Worm (Caenorhabditis elegans): Measurements from ENCODE around the gene C18E9.2.

C18E9.2 gene

DNA sequence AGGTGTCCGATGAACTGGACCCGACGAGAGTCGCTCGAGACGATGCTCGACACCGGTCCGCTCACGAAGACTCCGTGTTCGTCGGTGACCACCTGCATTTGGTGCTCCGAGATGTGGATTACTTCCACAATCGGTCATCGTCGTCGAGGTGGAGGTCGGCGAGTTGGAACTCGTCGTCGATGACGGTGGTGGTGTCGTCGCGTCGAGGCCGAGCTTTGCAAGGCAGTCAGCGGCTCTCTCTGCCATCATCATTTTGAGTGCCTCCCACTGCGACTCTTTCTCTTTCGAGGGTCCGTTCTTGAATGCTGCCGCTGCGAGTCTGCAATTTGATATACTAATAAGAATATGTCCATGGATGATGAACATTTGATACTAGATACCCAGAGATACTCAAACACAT lies 42.9 kb downstream of the C18E9.2 start:
- no peak for TF ChIP-seq rpc-1 (optimal IDR thresholded peaks at IDR 0.05)
- TF ChIP-seq rpc-1 (tag; optimal IDR thresholded peaks at IDR 0.05) = no peak
- TF ChIP-seq ztf-28 (GFP tag; IDR thresholded peaks at IDR 0.05) = no peak
- TF ChIP-seq egrh-3 (GFP tag; IDR thresholded peaks at IDR 0.05) = peak; percentile 58; the same call in 1 of the 2 replicates
- no peak for TF ChIP-seq lin-54 (GFP tag; optimal IDR thresholded peaks at IDR 0.05)
- 0 out of 2 replicates have a peak, but pooled peaks have one; percentile 17 for TF ChIP-seq mcd-1 (GFP tag; IDR thresholded peaks at IDR 0.05)
- TF ChIP-seq F57C9.4 (tag; optimal IDR thresholded peaks at IDR 0.05) = no peak
- TF ChIP-seq lsl-1 (GFP tag; optimal IDR thresholded peaks at IDR 0.05) = no peak
- peak; percentile 84 for TF ChIP-seq zfh-2 (GFP tag; conservative IDR thresholded peaks at IDR 0.05)

ce11 chrII:9009976-9010702 lies 45.3 kb downstream of the C18E9.2 start:
- no peak for TF ChIP-seq nhr-179 (tag; optimal IDR thresholded peaks at IDR 0.05)
- no peak for TF ChIP-seq nfyb-1 (GFP tag; IDR thresholded peaks at IDR 0.05)
- TF ChIP-seq ceh-79 (tag; optimal IDR thresholded peaks at IDR 0.05) = no peak
- no peak for TF ChIP-seq Y67H2A.10 (GFP tag; conservative IDR thresholded peaks at IDR 0.05)
- no peak for TF ChIP-seq egl-18 (GFP tag; IDR thresholded peaks at IDR 0.05)

DNA sequence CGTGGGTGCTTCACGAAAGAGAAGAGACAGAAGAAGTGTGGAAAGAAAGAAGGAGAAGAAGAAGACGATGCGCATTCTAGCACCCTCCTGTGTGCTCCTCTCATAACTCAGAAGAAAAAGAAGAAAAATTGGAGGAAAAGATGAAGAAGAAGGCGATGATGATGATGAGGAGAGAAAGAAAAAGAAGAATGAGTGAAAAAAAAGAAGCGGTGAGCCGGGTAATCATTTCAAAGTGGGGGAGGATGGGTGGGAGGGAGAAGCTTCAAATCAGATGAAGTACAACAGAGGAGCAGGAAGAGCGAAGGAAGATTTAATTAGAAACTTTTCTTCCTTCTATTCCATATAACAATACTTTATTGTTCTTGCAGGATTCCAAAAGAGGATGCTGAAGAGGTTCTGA lies 45.9 kb downstream of the C18E9.2 start:
- TF ChIP-seq T26A5.8 (tag; optimal IDR thresholded peaks at IDR 0.05) = no peak
- TF ChIP-seq hlh-26 (GFP tag; conservative IDR thresholded peaks at IDR 0.05) = no peak
- 0 out of 2 replicates have a peak, but pooled peaks have one; percentile 22 for TF ChIP-seq zfh-2 (GFP tag; conservative IDR thresholded peaks at IDR 0.05)
- no peak for TF ChIP-seq gei-17 (GFP tag; optimal IDR thresholded peaks at IDR 0.05)
- no peak for TF ChIP-seq tlf-1 (GFP tag; optimal IDR thresholded peaks at IDR 0.05)
- no peak for TF ChIP-seq bed-1 (GFP tag; IDR thresholded peaks at IDR 0.05)
- no peak for TF ChIP-seq lin-26 (GFP tag; IDR thresholded peaks at IDR 0.05)
- TF ChIP-seq mes-4 (tag; optimal IDR thresholded peaks at IDR 0.05) = no peak

- TF ChIP-seq nfya-2 (GFP tag; IDR thresholded peaks at IDR 0.05) = no peak
- TF ChIP-seq lsy-27 (tag; optimal IDR thresholded peaks at IDR 0.05; ENCODE audit: borderline replicate concordance, insufficient read depth) = no peak
- TF ChIP-seq snpc-4 (GFP tag; optimal IDR thresholded peaks at IDR 0.05) = no peak
- TF ChIP-seq snpc-4 (tag; optimal IDR thresholded peaks at IDR 0.05) = no peak
- TF ChIP-seq sptf-2 (GFP tag; optimal IDR thresholded peaks at IDR 0.05) = no peak
- TF ChIP-seq cebp-2 (GFP tag; IDR thresholded peaks at IDR 0.05) = no peak
- TF ChIP-seq ets-4 (GFP tag; optimal IDR thresholded peaks at IDR 0.05) = no peak
- no peak for TF ChIP-seq unc-130 (GFP tag; optimal IDR thresholded peaks at IDR 0.05)
- TF ChIP-seq ekl-4 (GFP tag; IDR thresholded peaks at IDR 0.05) = no peak
- TF ChIP-seq ceh-58 (GFP tag; IDR thresholded peaks at IDR 0.05) = no peak
- peak; percentile 55 for TF ChIP-seq K12H6.12 (tag; optimal IDR thresholded peaks at IDR 0.05)
- no peak for TF ChIP-seq sea-2 (GFP tag; IDR thresholded peaks at IDR 0.05)
- no peak for TF ChIP-seq Y79H2A.3 (GFP tag; conservative IDR thresholded peaks at IDR 0.05)
- no peak for TF ChIP-seq pha-4 (tag; optimal IDR thresholded peaks at IDR 0.05)
- TF ChIP-seq rec-8 (tag; optimal IDR thresholded peaks at IDR 0.05) = no peak
- TF ChIP-seq F49E8.2 (tag; optimal IDR thresholded peaks at IDR 0.05; ENCODE audit: insufficient read depth) = no peak
- TF ChIP-seq ceh-100 (GFP tag; IDR thresholded peaks at IDR 0.05) = no peak
- TF ChIP-seq F57C9.4 (tag; optimal IDR thresholded peaks at IDR 0.05) = no peak
- 0 out of 2 replicates have a peak, but pooled peaks have one; percentile 4 for TF ChIP-seq ztf-6 (GFP tag; IDR thresholded peaks at IDR 0.05)
- TF ChIP-seq lin-54 (GFP tag; optimal IDR thresholded peaks at IDR 0.05) = no peak
- no peak for TF ChIP-seq ztf-22 (GFP tag; optimal IDR thresholded peaks at IDR 0.05)
- TF ChIP-seq snpc-1.3 (tag; optimal IDR thresholded peaks at IDR 0.05; ENCODE audit: insufficient read depth) = no peak
- TF ChIP-seq nfyb-1 (GFP tag; IDR thresholded peaks at IDR 0.05) = no peak
- TF ChIP-seq snpc-1.1 (tag; optimal IDR thresholded peaks at IDR 0.05; ENCODE audit: insufficient read depth) = no peak
- no peak for TF ChIP-seq efl-1 (GFP tag; optimal IDR thresholded peaks at IDR 0.05)
Measured at ce11 chrII:9013341-9013740, 48.5 kb downstream of the C18E9.2 start.
